Worm (Caenorhabditis elegans): ENCODE data around the gene stn-2.

Gene stn-2

DNA sequence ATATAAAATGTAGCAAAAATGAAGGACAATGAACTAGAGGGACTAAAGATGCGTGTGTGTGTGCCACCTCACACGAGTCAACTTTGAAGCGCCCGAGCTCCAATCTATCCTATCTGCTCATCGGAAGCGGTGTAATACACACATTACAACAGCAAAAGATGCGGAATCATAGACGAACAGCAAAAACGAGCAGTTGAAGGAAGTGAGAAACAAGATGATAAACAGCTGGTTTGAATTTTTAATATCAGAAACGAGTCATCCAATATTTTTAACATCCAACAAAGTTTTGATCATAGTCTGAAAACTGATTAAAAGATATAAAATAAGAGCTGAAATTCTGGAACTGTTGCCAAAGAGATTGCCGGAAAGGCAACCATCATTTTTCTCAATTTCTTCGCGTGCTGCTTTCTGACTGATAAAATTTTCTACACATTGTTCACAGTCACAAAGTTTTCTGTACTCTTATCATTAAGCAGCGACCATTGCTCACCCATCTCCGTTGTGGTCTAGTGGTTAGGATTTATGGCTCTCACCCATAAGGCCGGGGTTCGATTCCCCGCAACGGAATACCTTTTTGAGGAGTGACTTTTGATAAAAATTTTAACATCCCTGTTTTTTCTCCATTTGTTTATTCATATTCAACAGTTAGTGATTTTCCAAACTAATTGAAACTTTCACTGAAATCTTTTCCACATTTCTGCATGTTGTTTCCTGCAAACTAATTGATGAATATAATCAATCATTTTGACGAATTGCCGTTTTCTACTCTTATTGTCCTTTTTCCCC, at the start of gene stn-2:
Gene stn-2, minus strand, starts transcription at position 75 of the 786 bp plus-strand sequence.
- TF ChIP-seq unc-120 (tag; optimal IDR thresholded peaks at IDR 0.05; ENCODE audit: poor library complexity, severe bottlenecking): peak; percentile 43
- TF ChIP-seq hlh-1 (tag; optimal IDR thresholded peaks at IDR 0.05): peak; percentile 87
- TF ChIP-seq ceh-83 (GFP tag; optimal IDR thresholded peaks at IDR 0.05): no peak

DNA sequence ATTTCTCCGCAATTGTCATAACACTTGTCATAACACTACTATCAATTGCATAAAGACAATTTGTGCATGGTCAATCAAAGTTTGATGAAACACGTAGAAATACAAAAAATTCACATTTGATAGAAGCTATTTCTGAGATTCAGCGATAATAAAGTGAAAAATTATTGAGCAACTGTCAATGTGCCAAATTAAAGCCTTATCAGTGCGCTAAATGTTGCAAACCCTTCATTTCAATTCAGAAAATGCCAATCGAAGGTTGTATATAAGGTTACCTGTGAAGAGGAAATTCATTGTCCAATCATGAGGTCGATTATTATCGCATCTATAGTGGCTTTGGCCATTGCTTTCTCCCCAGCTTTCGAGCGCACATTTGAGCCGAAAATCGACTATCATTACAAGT, 47.2 kb upstream of the stn-2 start, which contains the start of gene vit-1:
Gene vit-1, plus strand, starts transcription at position 289 of the 400 bp plus-strand sequence.
- TF ChIP-seq nhr-76 (tag; optimal IDR thresholded peaks at IDR 0.05) (no peak), hlh-1 (tag; optimal IDR thresholded peaks at IDR 0.05) (no peak), ceh-39 (tag; optimal IDR thresholded peaks at IDR 0.05) (no peak), blmp-1 (tag; optimal IDR thresholded peaks at IDR 0.05) (no peak), mls-2 (tag; optimal IDR thresholded peaks at IDR 0.05) (no peak), zip-8 (tag; optimal IDR thresholded peaks at IDR 0.05) (no peak)

DNA sequence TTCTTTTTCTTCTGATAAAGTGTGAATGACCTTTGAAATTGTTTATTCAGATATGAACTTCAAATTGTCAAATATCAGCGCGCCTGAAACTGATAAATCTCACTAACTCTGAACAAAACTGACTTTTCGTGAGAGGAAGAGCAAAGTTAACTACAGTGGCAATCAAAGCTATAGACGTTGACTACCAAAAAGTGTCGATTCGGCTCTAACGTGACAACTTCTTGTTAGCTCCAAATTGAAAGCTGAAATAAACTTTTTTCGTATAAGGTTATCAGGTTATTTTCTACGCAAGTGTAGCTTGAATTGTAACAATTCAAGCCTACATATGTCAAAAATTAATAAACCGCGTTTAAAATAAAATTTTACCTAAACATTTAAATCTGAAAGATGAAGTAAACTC, 45.9 kb upstream of the stn-2 start:
- TF ChIP-seq nhr-76 (tag; optimal IDR thresholded peaks at IDR 0.05): no peak
- no peak for TF ChIP-seq bed-3 (GFP tag; optimal IDR thresholded peaks at IDR 0.05)
- TF ChIP-seq flh-1 (GFP tag; optimal IDR thresholded peaks at IDR 0.05): no peak
- no peak for TF ChIP-seq hlh-1 (tag; optimal IDR thresholded peaks at IDR 0.05)
- no peak for TF ChIP-seq ceh-83 (GFP tag; optimal IDR thresholded peaks at IDR 0.05)
- no peak for TF ChIP-seq sem-2 (GFP tag; optimal IDR thresholded peaks at IDR 0.05)
- no peak for TF ChIP-seq mls-2 (tag; optimal IDR thresholded peaks at IDR 0.05)
- TF ChIP-seq unc-120 (tag; optimal IDR thresholded peaks at IDR 0.05; ENCODE audit: poor library complexity, severe bottlenecking): no peak
- no peak for TF ChIP-seq nhr-237 (tag; optimal IDR thresholded peaks at IDR 0.05)
- TF ChIP-seq lin-13 (tag; optimal IDR thresholded peaks at IDR 0.05): no peak
- no peak for TF ChIP-seq ces-1 (GFP tag; optimal IDR thresholded peaks at IDR 0.05)
- TF ChIP-seq elt-1 (tag; optimal IDR thresholded peaks at IDR 0.05; ENCODE audit: borderline replicate concordance, insufficient read depth): no peak
- no peak for TF ChIP-seq lin-32 (GFP tag; optimal IDR thresholded peaks at IDR 0.05)
- TF ChIP-seq drap-1 (GFP tag; optimal IDR thresholded peaks at IDR 0.05): no peak
- no peak for TF ChIP-seq elt-3 (tag; optimal IDR thresholded peaks at IDR 0.05)

DNA sequence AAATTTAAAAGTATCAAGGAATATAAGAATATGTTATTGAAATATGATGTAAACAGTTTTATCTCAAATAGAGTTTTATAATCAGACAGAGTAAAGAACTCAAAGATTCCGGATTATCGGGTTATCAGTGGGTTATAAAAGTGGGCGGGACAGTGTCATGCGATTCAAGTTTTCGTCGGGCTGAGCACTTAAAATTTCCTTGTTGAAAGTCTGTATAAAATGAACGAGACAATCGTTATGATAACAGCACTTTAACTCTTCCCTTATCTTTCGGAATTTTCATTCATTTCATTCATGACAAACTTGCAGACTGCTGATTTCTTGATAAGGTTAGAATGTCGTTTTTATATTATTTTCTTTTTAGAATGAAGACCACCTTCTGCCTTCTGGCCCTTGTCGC, 45.2 kb upstream of the stn-2 start, which contains the start of gene spp-14:
Gene spp-14, plus strand, starts transcription at position 365 of the 400 bp plus-strand sequence.
- TF ChIP-seq flh-1 (GFP tag; optimal IDR thresholded peaks at IDR 0.05) (no peak), nhr-28 (tag; optimal IDR thresholded peaks at IDR 0.05) (no peak), M03D4.4 (tag; optimal IDR thresholded peaks at IDR 0.05) (no peak), lin-13 (tag; optimal IDR thresholded peaks at IDR 0.05) (no peak), elt-3 (tag; optimal IDR thresholded peaks at IDR 0.05) (no peak), nhr-76 (tag; optimal IDR thresholded peaks at IDR 0.05) (no peak), sptf-1 (tag; optimal IDR thresholded peaks at IDR 0.05) (no peak), ham-2 (GFP tag; optimal IDR thresholded peaks at IDR 0.05) (no peak), lsy-2 (tag; optimal IDR thresholded peaks at IDR 0.05) (no peak), ztf-11 (tag; optimal IDR thresholded peaks at IDR 0.05) (no peak), ceh-83 (GFP tag; optimal IDR thresholded peaks at IDR 0.05) (no peak), pha-4 (tag; optimal IDR thresholded peaks at IDR 0.05) (no peak), bed-3 (GFP tag; optimal IDR thresholded peaks at IDR 0.05) (no peak), nhr-2 (tag; optimal IDR thresholded peaks at IDR 0.05) (no peak), nhr-237 (tag; optimal IDR thresholded peaks at IDR 0.05) (no peak), sem-2 (GFP tag; optimal IDR thresholded peaks at IDR 0.05) (no peak), unc-120 (tag; optimal IDR thresholded peaks at IDR 0.05; ENCODE audit: poor library complexity, severe bottlenecking) (no peak), mab-5 (tag; optimal IDR thresholded peaks at IDR 0.05) (no peak), unc-39 (tag; optimal IDR thresholded peaks at IDR 0.05) (no peak)

DNA sequence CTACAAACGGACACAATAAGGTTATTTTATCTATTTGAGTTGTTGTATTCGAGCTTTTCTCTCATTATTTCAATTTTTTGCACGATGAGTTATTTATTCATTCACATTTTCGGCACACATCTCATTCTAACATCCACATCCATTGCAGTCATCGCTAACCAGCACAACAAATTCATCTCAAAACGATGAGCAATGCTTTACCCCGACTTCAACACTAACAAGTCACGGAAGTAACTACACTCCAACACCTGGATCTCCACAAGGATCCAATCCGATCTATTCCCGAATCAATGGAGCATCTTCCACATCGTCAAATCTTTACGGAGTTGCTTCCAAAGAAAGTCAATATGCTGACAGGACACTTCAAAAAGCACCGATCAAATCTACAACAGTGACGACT, 43.7 kb upstream of the stn-2 start:
- TF ChIP-seq unc-39 (tag; optimal IDR thresholded peaks at IDR 0.05) (no peak), tbx-8 (GFP tag; optimal IDR thresholded peaks at IDR 0.05) (no peak), ceh-43 (GFP tag; optimal IDR thresholded peaks at IDR 0.05) (no peak), flh-1 (GFP tag; optimal IDR thresholded peaks at IDR 0.05) (no peak), M03D4.4 (tag; optimal IDR thresholded peaks at IDR 0.05) (no peak)

Measured in whole organism, mixed stage, embryonic.